Fruit fly (Drosophila melanogaster): ENCODE measurements around the gene VGlut.

Gene VGlut

DNA sequence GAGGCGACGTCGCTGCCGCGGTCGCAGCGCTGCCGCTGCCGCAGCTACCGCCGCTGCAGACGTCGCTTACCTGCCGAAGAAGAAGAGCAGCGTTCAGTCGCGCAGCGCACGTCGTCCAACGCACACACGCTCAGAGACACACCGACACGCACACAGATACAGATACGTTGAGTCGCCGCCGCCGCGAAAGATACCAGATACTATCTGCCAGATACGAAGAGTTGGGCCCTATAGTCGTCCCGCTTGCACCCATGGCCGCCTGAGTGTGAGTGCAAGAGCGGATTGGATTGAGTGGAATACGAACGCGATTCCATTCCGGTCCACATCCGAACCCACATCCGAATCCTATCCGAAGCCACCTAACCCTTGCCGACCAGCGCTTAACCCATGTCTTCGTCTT is 54.5 kb downstream of the VGlut start:
- TF ChIP-seq noc (tag; optimal IDR thresholded peaks at IDR 0.05) = no peak

DNA sequence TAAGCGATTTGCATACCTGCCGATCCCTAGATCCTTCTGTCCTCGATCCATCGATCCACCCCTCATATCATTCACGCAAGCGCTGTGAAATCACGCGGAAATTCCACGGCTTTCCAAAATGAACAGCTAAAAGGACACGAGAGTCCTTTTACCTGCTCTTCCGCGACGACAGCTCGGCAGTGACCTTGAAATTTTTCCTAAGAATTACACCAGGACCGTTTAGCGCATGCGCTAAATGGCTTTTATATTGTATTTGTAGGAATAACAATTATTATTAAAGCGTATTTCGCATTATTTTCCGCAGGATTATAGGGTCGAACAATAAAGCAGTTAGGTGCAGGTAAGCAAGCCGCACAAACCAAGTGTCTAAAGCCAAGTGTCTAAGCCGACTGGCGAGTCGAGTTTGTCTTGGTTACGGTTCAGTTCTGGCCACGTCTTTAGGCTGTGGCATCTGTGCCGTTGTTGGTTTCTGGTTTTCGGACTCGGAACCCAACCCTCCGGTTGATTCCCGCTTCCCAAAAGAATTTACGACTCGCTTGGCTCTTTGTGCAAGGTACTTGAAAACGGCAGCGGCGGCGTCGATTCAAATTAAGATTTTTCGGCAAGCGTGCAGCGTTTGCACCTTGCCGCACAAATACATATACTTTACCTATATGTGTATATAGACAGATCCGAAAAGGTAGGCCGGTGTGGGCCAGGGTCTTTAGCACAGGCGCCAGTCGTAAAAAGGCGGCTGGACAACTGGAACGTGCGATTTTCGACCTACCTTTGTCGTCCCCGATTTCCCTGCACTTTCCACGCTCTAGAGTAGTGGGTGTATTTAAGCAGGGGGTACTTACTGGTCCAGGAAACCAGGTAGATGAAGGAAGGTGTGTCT is 56.7 kb downstream of the VGlut start:
- no peak for TF ChIP-seq noc (tag; optimal IDR thresholded peaks at IDR 0.05)

DNA sequence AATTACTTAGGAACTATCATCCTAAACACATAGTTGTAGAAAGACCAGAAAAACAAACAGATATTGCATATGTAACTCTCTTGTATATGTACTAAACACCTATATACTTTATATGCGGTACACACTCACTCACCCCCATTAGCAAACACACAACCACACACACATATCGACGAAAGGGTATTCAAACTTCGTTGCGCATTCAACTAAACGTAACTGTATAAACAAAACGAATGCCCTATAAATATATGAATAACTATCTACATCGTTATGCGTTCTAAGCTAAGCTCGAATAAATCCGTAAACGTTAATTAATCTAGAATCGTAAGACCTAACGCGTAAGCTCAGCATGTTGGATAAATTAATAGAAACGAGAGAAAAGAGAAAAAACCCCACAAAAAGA is 59.1 kb downstream of the VGlut start:
- TF ChIP-seq noc (tag; optimal IDR thresholded peaks at IDR 0.05) = no peak
